Worm (Caenorhabditis elegans) whole organism, L1 larva: ENCODE measurements around the gene col-173.

ENCODE experiments used
- F16B12.6 ChIP-seq: fragments of 150-350 bp; optimal IDR thresholded peaks from 2 replicates; lab custom pipeline; 2014; ENCODE audit warnings: missing biosample characterization, missing genetic modification characterization
- Y116A8C.19 ChIP-seq: sonication (generic microtip); optimal IDR thresholded peaks from 2 replicates; lab custom pipeline; 2016; ENCODE audit warnings: missing compliant biosample characterization, missing genetic modification characterization, borderline replicate concordance
- aha-1 ChIP-seq: fragments of 150-350 bp; optimal IDR thresholded peaks from 2 replicates; lab custom pipeline; 2014; ENCODE audit warnings: missing biosample characterization, missing genetic modification characterization
- alr-1 ChIP-seq: fragments of 200-800 bp; sonication (Bioruptor generic); optimal IDR thresholded peaks from 2 replicates; lab custom pipeline; 2018; ENCODE audit warnings: borderline replicate concordance, mild to moderate bottlenecking, missing genetic modification characterization, missing compliant biosample characterization
- blmp-1 ChIP-seq: fragments of 150-350 bp; optimal IDR thresholded peaks from 2 replicates; lab custom pipeline; 2014; ENCODE audit warnings: missing biosample characterization, missing genetic modification characterization
- ceh-63 ChIP-seq: fragments of 200-800 bp; sonication (Bioruptor generic); optimal IDR thresholded peaks from 2 replicates; lab custom pipeline; 2018; ENCODE audit warnings: mild to moderate bottlenecking, missing genetic modification characterization, missing compliant biosample characterization
- ceh-8 ChIP-seq: fragments of 200-800 bp; sonication (Bioruptor generic); optimal IDR thresholded peaks from 2 replicates; lab custom pipeline; 2018; ENCODE audit warnings: mild to moderate bottlenecking, missing genetic modification characterization, moderate library complexity, missing compliant biosample characterization
- ceh-82 ChIP-seq, 3 experiments: fragments of 150-350 bp in 1 of 3; sonication (generic microtip) in 2 of 3; optimal IDR thresholded peaks; 2 replicates each; lab custom pipeline; 2014 to 2017; ENCODE audit warnings: missing biosample characterization in 3 of 3, missing genetic modification characterization in 3 of 3
- ceh-88 ChIP-seq: fragments of 200-800 bp; sonication (Bioruptor generic); IDR thresholded peaks from 2 replicates; pipeline ENCODE4 v1.3.6; 2022; ENCODE audit warnings: missing genetic modification characterization, missing compliant biosample characterization
- ceh-90 ChIP-seq: sonication (generic microtip); optimal IDR thresholded peaks from 2 replicates; lab custom pipeline; 2016; ENCODE audit warnings: missing genetic modification characterization, missing compliant biosample characterization
- dpl-1 ChIP-seq, 3 experiments: fragments of 150-350 bp in 2 of 3; sonication (generic microtip) in 1 of 3; optimal IDR thresholded peaks; 2 replicates each; lab custom pipeline; 2014 to 2017; ENCODE audit warnings: missing biosample characterization in 3 of 3, missing genetic modification characterization in 3 of 3, missing genetic modification reagents in 3 of 3
- dsc-1 ChIP-seq: sonication (generic microtip); optimal IDR thresholded peaks from 2 replicates; lab custom pipeline; 2016; ENCODE audit warnings: mild to moderate bottlenecking, missing genetic modification characterization, missing compliant biosample characterization
- efl-1 ChIP-seq, 4 experiments: fragments of 150-350 bp; optimal IDR thresholded peaks in 3 of 4; peaks in 1 of 4; 1 replicate in 1 of 4; 2 replicates in 3 of 4; lab custom pipeline; 2014; ENCODE audit warnings: missing biosample characterization in 2 of 4, missing genetic modification characterization in 2 of 4, missing genetic modification reagents in 2 of 4
- egl-13 ChIP-seq: sonication (generic microtip); optimal IDR thresholded peaks from 2 replicates; lab custom pipeline; 2016; ENCODE audit warnings: missing genotype, missing genetic modification reagents, missing genetic modification characterization, missing compliant biosample characterization
- elt-2 ChIP-seq: sonication (generic microtip); optimal IDR thresholded peaks from 2 replicates; lab custom pipeline; 2016; ENCODE audit warnings: missing genetic modification characterization, mild to moderate bottlenecking, inconsistent platforms, missing compliant biosample characterization, missing genetic modification reagents
- elt-3 ChIP-seq, 6 experiments: fragments of 150-350 bp in 1 of 6; sonication (generic microtip); optimal IDR thresholded peaks; 2 replicates each; lab custom pipeline; 2017 to 2018; ENCODE audit warnings: missing biosample characterization in 6 of 6, missing genetic modification characterization in 6 of 6, inconsistent platforms in 1 of 6
- grh-1 ChIP-seq: fragments of 200-800 bp; sonication (Bioruptor generic); IDR thresholded peaks from 2 replicates; pipeline ENCODE4 v1.3.6; 2022; ENCODE audit warnings: missing genetic modification reagents, missing genetic modification characterization, missing compliant biosample characterization
- hlh-4 ChIP-seq: sonication (generic microtip); optimal IDR thresholded peaks from 2 replicates; lab custom pipeline; 2016; ENCODE audit warnings: mild to moderate bottlenecking, missing genetic modification characterization, missing compliant biosample characterization
- hpl-2 ChIP-seq: fragments of 150-350 bp; optimal IDR thresholded peaks from 2 replicates; lab custom pipeline; 2014; ENCODE audit warnings: missing biosample characterization, missing genetic modification reagents, missing genetic modification characterization
- jun-1 ChIP-seq: fragments of 150-350 bp; optimal IDR thresholded peaks from 2 replicates; lab custom pipeline; 2014; ENCODE audit warnings: missing biosample characterization, missing genetic modification reagents, missing genetic modification characterization
- lin-13 ChIP-seq: fragments of 150-350 bp; optimal IDR thresholded peaks from 2 replicates; lab custom pipeline; 2014; ENCODE audit warnings: missing biosample characterization, missing genetic modification reagents, missing genetic modification characterization
- lin-14 ChIP-seq: fragments of 200-800 bp; sonication (Bioruptor generic); optimal IDR thresholded peaks from 2 replicates; lab custom pipeline; 2018; ENCODE audit warnings: mild to moderate bottlenecking, missing genetic modification characterization, moderate library complexity, missing compliant biosample characterization
- lin-35 ChIP-seq, 2 experiments: fragments of 150-350 bp; optimal IDR thresholded peaks; 2 replicates each; lab custom pipeline; 2014; ENCODE audit warnings: missing biosample characterization in 2 of 2, missing genetic modification characterization in 2 of 2, missing genetic modification reagents in 2 of 2
- lir-3 ChIP-seq: sonication (generic microtip); optimal IDR thresholded peaks from 2 replicates; lab custom pipeline; 2016; ENCODE audit warnings: mild to moderate bottlenecking, missing genetic modification characterization, moderate library complexity, missing compliant biosample characterization; ENCODE audit not compliant: poor library complexity
- lsy-2 ChIP-seq, 2 experiments: fragments of 150-350 bp; optimal IDR thresholded peaks; 2 replicates each; lab custom pipeline; 2014; ENCODE audit warnings: missing biosample characterization in 2 of 2, missing genetic modification characterization in 2 of 2
- mab-9 ChIP-seq: fragments of 200-800 bp; sonication (Bioruptor generic); IDR thresholded peaks from 2 replicates; pipeline ENCODE4 v1.3.6; 2022; ENCODE audit warnings: missing genetic modification reagents, missing genetic modification characterization, missing compliant biosample characterization
- mef-2 ChIP-seq: fragments of 150-350 bp; optimal IDR thresholded peaks from 2 replicates; lab custom pipeline; 2014; ENCODE audit warnings: missing biosample characterization, missing genetic modification characterization
- nhr-11 ChIP-seq: fragments of 150-350 bp; optimal IDR thresholded peaks from 2 replicates; lab custom pipeline; 2014; ENCODE audit warnings: missing biosample characterization, missing genetic modification characterization
- nhr-12 ChIP-seq: sonication (generic microtip); optimal IDR thresholded peaks from 2 replicates; lab custom pipeline; 2017; ENCODE audit warnings: missing biosample characterization, missing genetic modification characterization
- nhr-19 ChIP-seq: fragments of 200-800 bp; sonication (Bioruptor generic); conservative IDR thresholded peaks from 2 replicates; pipeline ENCODE4 v1.3.6; 2022; ENCODE audit warnings: missing genetic modification characterization, missing compliant biosample characterization
- nhr-20 ChIP-seq: sonication (generic microtip); optimal IDR thresholded peaks from 2 replicates; lab custom pipeline; 2016; ENCODE audit warnings: mild to moderate bottlenecking, missing genetic modification characterization, missing compliant biosample characterization
- nhr-237 ChIP-seq: fragments of 150-350 bp; optimal IDR thresholded peaks from 2 replicates; lab custom pipeline; 2014; ENCODE audit warnings: missing biosample characterization, missing genetic modification characterization
- nhr-71 ChIP-seq: sonication (generic microtip); optimal IDR thresholded peaks from 2 replicates; lab custom pipeline; 2016; ENCODE audit warnings: mild to moderate bottlenecking, missing genetic modification characterization, moderate library complexity, missing compliant biosample characterization
- nhr-90 ChIP-seq: sonication (generic microtip); optimal IDR thresholded peaks from 2 replicates; lab custom pipeline; 2016; ENCODE audit warnings: mild to moderate bottlenecking, missing genetic modification characterization, missing compliant biosample characterization; ENCODE audit not compliant: poor library complexity
- snu-23 ChIP-seq: sonication (generic microtip); optimal IDR thresholded peaks from 2 replicates; lab custom pipeline; 2016; ENCODE audit warnings: missing genetic modification characterization, missing compliant biosample characterization
- sptf-1 ChIP-seq: fragments of 150-350 bp; optimal IDR thresholded peaks from 2 replicates; lab custom pipeline; 2014; ENCODE audit warnings: missing biosample characterization, missing genetic modification characterization
- tlp-1 ChIP-seq: fragments of 150-350 bp; optimal IDR thresholded peaks from 2 replicates; lab custom pipeline; 2014; ENCODE audit warnings: missing biosample characterization, missing genetic modification characterization
- unc-86 ChIP-seq: sonication (generic microtip); optimal IDR thresholded peaks from 2 replicates; lab custom pipeline; 2016; ENCODE audit warnings: missing genetic modification characterization, missing compliant biosample characterization
- vab-15 ChIP-seq: sonication (generic microtip); optimal IDR thresholded peaks from 2 replicates; lab custom pipeline; 2017; ENCODE audit warnings: missing genotype, mild to moderate bottlenecking, missing genetic modification characterization, missing compliant biosample characterization
- ztf-11 ChIP-seq, 2 experiments: sonication (generic microtip); optimal IDR thresholded peaks; 2 replicates each; lab custom pipeline; 2016 to 2017; ENCODE audit warnings: missing genetic modification characterization in 2 of 2, missing biosample characterization in 1 of 2, missing compliant biosample characterization in 1 of 2

The col-173 gene

ce11 chrX:6915279-6915678, 37.9 kb upstream of the col-173 start:
- TF ChIP-seq nhr-71 (tag; lab: Kevin White, UChicago) (no peak), dsc-1 (tag; lab: Kevin White, UChicago) (peak; percentile 33), efl-1 (optimal IDR thresholded peaks at IDR 0.05; lab: Kevin White, UChicago) (no peak), efl-1 (GFP tag; optimal IDR thresholded peaks at IDR 0.05 in 1 of 2; lab: Kevin White, UChicago) (peak in 1 of 2 experiments; percentile 22)

ce11 chrX:6913989-6914388, 36.7 kb upstream of the col-173 start, which contains the start of gene nhx-4:
Gene nhx-4, plus strand, starts transcription at chrX:6914289.
- TF ChIP-seq ceh-8 (GFP tag; lab: Kevin White, UChicago) (no peak), nhr-12 (tag; lab: Kevin White, UChicago) (no peak), ceh-90 (tag; lab: Kevin White, UChicago) (no peak), hpl-2 (GFP tag; lab: Kevin White, UChicago) (no peak), mef-2 (tag; lab: Kevin White, UChicago) (no peak), hlh-4 (tag; lab: Kevin White, UChicago) (no peak), vab-15 (no peak), snu-23 (GFP tag; lab: Kevin White, UChicago) (no peak), egl-13 (no peak), dsc-1 (tag; lab: Kevin White, UChicago) (no peak), Y116A8C.19 (tag; lab: Kevin White, UChicago) (no peak)

DNA sequence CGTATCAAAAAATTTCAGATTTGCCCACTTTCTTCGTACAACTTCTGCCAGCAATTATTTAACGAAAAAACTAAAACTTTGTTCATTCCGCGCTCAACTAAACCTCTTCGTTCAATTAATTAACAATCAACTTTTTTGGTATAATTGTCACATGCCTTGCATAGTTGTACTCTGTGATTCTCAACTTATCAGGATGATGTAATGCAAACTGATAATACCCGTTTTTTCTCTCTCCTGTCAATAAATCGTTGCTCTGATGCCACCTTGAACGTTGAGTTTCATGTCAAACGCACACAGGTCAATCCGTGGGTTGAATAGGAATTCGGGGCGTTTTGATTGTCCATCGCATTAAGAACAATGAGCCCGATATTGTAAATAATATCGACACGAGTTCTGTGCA, 28.2 kb upstream of the col-173 start:
- TF ChIP-seq lin-35 (GFP tag; optimal IDR thresholded peaks at IDR 0.05; lab: Kevin White, UChicago) (peak in 1 of 2 experiments; percentile 32), elt-2 (tag; lab: Kevin White, UChicago) (peak; percentile 77), nhr-11 (tag; lab: Kevin White, UChicago) (no peak), nhr-90 (tag; lab: Kevin White, UChicago) (peak; percentile 14), F16B12.6 (no peak)

ce11 chrX:6904064-6904771, 26.9 kb upstream of the col-173 start, which contains the start of gene sid-5:
Gene sid-5, plus strand, starts transcription at chrX:6904721.
- TF ChIP-seq efl-1 (optimal IDR thresholded peaks at IDR 0.05; lab: Kevin White, UChicago), result no peak
- TF ChIP-seq efl-1 (GFP tag; optimal IDR thresholded peaks at IDR 0.05 in 1 of 2; lab: Kevin White, UChicago), result peak in 1 of 2 experiments; percentile 44
- no peak for TF ChIP-seq hlh-4 (tag; lab: Kevin White, UChicago)
- TF ChIP-seq lin-14 (GFP tag; lab: Kevin White, UChicago), result peak; percentile 24

- TF ChIP-seq lir-3 (tag; lab: Kevin White, UChicago), result peak; percentile 36
- no peak for TF ChIP-seq ceh-88
- peak; percentile 9 for TF ChIP-seq blmp-1 (tag; lab: Kevin White, UChicago)
- TF ChIP-seq unc-86 (tag; lab: Kevin White, UChicago), result no peak
- TF ChIP-seq nhr-237, result no peak
- TF ChIP-seq sptf-1, result no peak
- TF ChIP-seq nhr-71 (tag; lab: Kevin White, UChicago), result peak; percentile 77
- TF ChIP-seq F16B12.6, result no peak
- peak; percentile 68 for TF ChIP-seq dsc-1 (tag; lab: Kevin White, UChicago)
- TF ChIP-seq lsy-2 (tag; optimal IDR thresholded peaks at IDR 0.05; lab: Kevin White, UChicago), result peak; percentile 16 to 58
- peak; percentile 65 for TF ChIP-seq lin-14 (GFP tag; lab: Kevin White, UChicago)
- TF ChIP-seq lin-13, result peak; percentile 53
- peak in 2 of 3 experiments; percentile 3 to 43 for TF ChIP-seq ceh-82 (tag; optimal IDR thresholded peaks at IDR 0.05; lab: Kevin White, UChicago)
- peak; percentile 62 for TF ChIP-seq nhr-20
- TF ChIP-seq nhr-12 (tag; lab: Kevin White, UChicago), result no peak
- TF ChIP-seq aha-1 (tag; lab: Kevin White, UChicago), result no peak
- no peak for TF ChIP-seq grh-1
- TF ChIP-seq elt-2 (tag; lab: Kevin White, UChicago), result peak; percentile 36
- peak in 1 of 6 experiments; percentile 26 for TF ChIP-seq elt-3 (tag; optimal IDR thresholded peaks at IDR 0.05; lab: Kevin White, UChicago)
- TF ChIP-seq ceh-63 (GFP tag; lab: Kevin White, UChicago), result no peak
- peak; percentile 46; the same call in 1 of the 2 replicates for TF ChIP-seq mab-9 (GFP tag; lab: Robert Waterston, UW)
- no peak for TF ChIP-seq tlp-1 (tag; lab: Kevin White, UChicago)
- TF ChIP-seq nhr-19 (GFP tag; lab: Robert Waterston, UW), result peak; percentile 65
- no peak for TF ChIP-seq ztf-11 (tag; optimal IDR thresholded peaks at IDR 0.05; lab: Kevin White, UChicago)
- TF ChIP-seq alr-1 (tag; lab: Kevin White, UChicago), result no peak
- no peak for TF ChIP-seq dpl-1 (GFP tag; optimal IDR thresholded peaks at IDR 0.05; lab: Kevin White, UChicago)
- TF ChIP-seq jun-1 (tag; lab: Kevin White, UChicago), result no peak
Observed at ce11 chrX:6902958-6903357, 25.6 kb upstream of the col-173 start.
